Worm (Caenorhabditis elegans) whole organism, dauer: ENCODE measurements around the gene Y62E10A.6.

Experiments
- unc-62 ChIP-seq: sonication (generic microtip); optimal IDR thresholded peaks from 2 replicates; lab custom pipeline; 2017; ENCODE audit warnings: missing biosample characterization, missing genetic modification reagents, missing genetic modification characterization

Gene Y62E10A.6

ce11 chrIV:13371699-13372098, at the start of gene Y62E10A.6:
Gene Y62E10A.6 (plus strand): TSS chrIV:13371999.
- no peak for TF ChIP-seq unc-62

- no peak for TF ChIP-seq unc-62
Observed at ce11 chrIV:13322429-13322828, 49.4 kb upstream of the Y62E10A.6 start.

ce11 chrIV:13323823-13324359, 47.9 kb upstream of the Y62E10A.6 start, which contains the start of gene fat-2:
Gene fat-2 (plus strand): TSS chrIV:13323873.
- no peak for TF ChIP-seq unc-62

- TF ChIP-seq unc-62: no peak
Observed at ce11 chrIV:13327064-13327463, 44.7 kb upstream of the Y62E10A.6 start.

- TF ChIP-seq unc-62: no peak
Observed at ce11 chrIV:13328059-13328458, 43.7 kb upstream of the Y62E10A.6 start, which contains the start of gene far-6. Gene far-6 (plus strand): TSS chrIV:13328359.

- no peak for TF ChIP-seq unc-62
Observed at ce11 chrIV:13330547-13330946, 41.3 kb upstream of the Y62E10A.6 start.

- TF ChIP-seq unc-62: no peak
Observed at ce11 chrIV:13331285-13331684, 40.5 kb upstream of the Y62E10A.6 start, which contains the start of gene pqn-74. Gene pqn-74 (minus strand): TSS chrIV:13331406.

ce11 chrIV:13334287-13334686, 37.5 kb upstream of the Y62E10A.6 start:
- TF ChIP-seq unc-62: no peak

- no peak for TF ChIP-seq unc-62
Observed at ce11 chrIV:13342555-13342954, 29.2 kb upstream of the Y62E10A.6 start, which contains the start of gene W02A2.5. Gene W02A2.5 (plus strand): TSS chrIV:13342855.

- no peak for TF ChIP-seq unc-62
Observed at ce11 chrIV:13346078-13346477, 25.7 kb upstream of the Y62E10A.6 start.

- TF ChIP-seq unc-62: no peak
Observed at ce11 chrIV:13347232-13347715, 24.5 kb upstream of the Y62E10A.6 start, which contains the start of gene W02A2.9. Gene W02A2.9 (plus strand): TSS chrIV:13347665.

- TF ChIP-seq unc-62: no peak
Observed at ce11 chrIV:13348592-13348991, 23.2 kb upstream of the Y62E10A.6 start, which contains the start of gene W02A2.12. Gene W02A2.12 (minus strand): TSS chrIV:13348831.

ce11 chrIV:13353143-13353773, 18.5 kb upstream of the Y62E10A.6 start, which contains the start of the genes rec-8 and mex-5:
Gene rec-8 (minus strand): TSS chrIV:13353193.
Gene mex-5 (plus strand): TSS chrIV:13353723.
- no peak for TF ChIP-seq unc-62

- TF ChIP-seq unc-62: no peak
Observed at ce11 chrIV:13354044-13354443, 17.8 kb upstream of the Y62E10A.6 start.

- TF ChIP-seq unc-62: no peak
Observed at ce11 chrIV:13356005-13356404, 15.8 kb upstream of the Y62E10A.6 start.

- no peak for TF ChIP-seq unc-62
Observed at ce11 chrIV:13358488-13358887, 13.3 kb upstream of the Y62E10A.6 start, which contains the start of gene W02A2.8. Gene W02A2.8 (minus strand): TSS chrIV:13358588.

ce11 chrIV:13360144-13360543, 11.7 kb upstream of the Y62E10A.6 start, which contains the start of gene Y62E10A.3:
Gene Y62E10A.3 (minus strand): TSS chrIV:13360244.
- no peak for TF ChIP-seq unc-62

- no peak for TF ChIP-seq unc-62
Observed at ce11 chrIV:13364869-13365268, 6.9 kb upstream of the Y62E10A.6 start, which contains the start of gene srsx-25. Gene srsx-25 (plus strand): TSS chrIV:13365169.
